Fruit fly (Drosophila melanogaster) Kc167 (cell line): ENCODE measurements around the gene HP1e.

Source experiments
- Myc ChIP-seq: fragments of >200 bp; optimal IDR thresholded peaks from 2 replicates; lab custom pipeline; 2017; ENCODE audit warnings: missing external identifiers
- Sin3A ChIP-seq: fragments of >200 bp; optimal IDR thresholded peaks from 2 replicates; lab custom pipeline; 2018; ENCODE audit warnings: missing external identifiers
- h ChIP-seq: fragments of >200 bp; optimal IDR thresholded peaks from 3 replicates; lab custom pipeline; 2018; ENCODE audit warnings: missing external identifiers
- insv ChIP-seq: fragments of >200 bp; optimal IDR thresholded peaks from 3 replicates; lab custom pipeline; 2018; ENCODE audit warnings: missing external identifiers
- psq ChIP-seq: fragments of >200 bp; optimal IDR thresholded peaks from 2 replicates; lab custom pipeline; 2017; ENCODE audit warnings: missing external identifiers
- ttk ChIP-seq: sonication (Bioruptor generic); optimal IDR thresholded peaks from 2 replicates; lab custom pipeline; 2017; ENCODE audit warnings: missing external identifiers

The HP1e gene

DNA sequence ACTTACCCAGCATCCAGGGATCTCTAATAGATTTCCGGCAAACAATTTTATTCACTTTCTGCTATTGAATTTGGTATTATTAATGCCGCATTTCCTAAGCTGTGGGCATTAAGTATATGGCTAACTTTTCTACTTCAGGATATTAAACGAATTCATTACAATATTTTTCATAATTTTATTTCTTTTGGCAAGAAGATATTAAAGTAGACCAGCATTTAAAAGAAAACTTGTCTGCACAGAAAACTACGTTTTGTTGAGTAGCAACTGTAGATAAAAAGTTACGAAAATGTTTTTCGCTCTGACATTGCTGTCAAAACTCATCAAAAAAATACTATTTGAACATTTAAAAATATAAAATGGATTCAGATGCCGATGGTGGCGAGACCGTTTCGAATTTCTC lies at the start of gene HP1e:
TSS of gene HP1e (plus strand) at position 301 of the 400 bp plus-strand sequence.
- no peak for TF ChIP-seq h (lab: Kevin White, UChicago)
- no peak for TF ChIP-seq insv (lab: Kevin White, UChicago)
- no peak for TF ChIP-seq ttk (lab: Kevin White, UChicago)
- TF ChIP-seq Sin3A, result no peak
- TF ChIP-seq psq (lab: Kevin White, UChicago), result no peak
- TF ChIP-seq Myc (lab: Kevin White, UChicago), result no peak

DNA sequence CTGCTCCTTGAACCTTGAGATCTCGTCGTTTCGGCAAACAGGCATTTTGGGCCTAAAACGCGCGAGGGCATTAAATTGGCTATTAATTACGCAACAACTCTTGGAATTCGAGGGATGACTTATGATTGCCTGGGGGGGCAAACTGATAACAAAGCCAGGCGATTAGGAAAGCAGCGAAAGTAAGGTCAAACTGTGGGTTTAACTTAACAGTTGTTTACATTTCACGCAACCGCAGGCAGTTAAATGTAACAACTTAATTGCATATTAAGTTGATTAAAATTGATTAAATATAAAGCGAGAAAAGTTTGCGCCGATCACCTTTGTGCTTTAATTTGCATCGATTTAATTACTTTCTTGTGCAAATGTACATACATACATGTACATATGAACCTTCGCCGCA lies 33.9 kb upstream of the HP1e start:
- no peak for TF ChIP-seq h (lab: Kevin White, UChicago)

DNA sequence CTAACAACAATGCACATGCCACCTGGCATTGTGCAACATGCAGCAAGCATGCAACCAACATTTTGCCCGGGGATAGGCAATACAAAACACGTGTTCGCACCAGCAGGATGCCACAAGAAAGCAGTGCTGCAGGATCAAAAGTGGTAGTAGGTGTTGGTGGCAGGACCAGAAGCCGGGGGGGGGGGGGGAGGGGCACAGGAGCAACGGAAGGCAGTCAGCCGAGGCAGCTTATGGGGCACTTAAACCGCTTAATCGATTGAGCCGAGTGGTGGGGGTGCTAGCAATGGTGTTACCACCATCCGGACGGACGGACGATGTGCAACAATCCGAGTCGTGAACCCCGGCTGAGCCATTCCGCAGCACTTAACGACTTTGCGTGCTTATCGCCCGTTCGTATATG lies 24.4 kb upstream of the HP1e start:
- TF ChIP-seq Myc (lab: Kevin White, UChicago) (no peak), insv (lab: Kevin White, UChicago) (no peak)

DNA sequence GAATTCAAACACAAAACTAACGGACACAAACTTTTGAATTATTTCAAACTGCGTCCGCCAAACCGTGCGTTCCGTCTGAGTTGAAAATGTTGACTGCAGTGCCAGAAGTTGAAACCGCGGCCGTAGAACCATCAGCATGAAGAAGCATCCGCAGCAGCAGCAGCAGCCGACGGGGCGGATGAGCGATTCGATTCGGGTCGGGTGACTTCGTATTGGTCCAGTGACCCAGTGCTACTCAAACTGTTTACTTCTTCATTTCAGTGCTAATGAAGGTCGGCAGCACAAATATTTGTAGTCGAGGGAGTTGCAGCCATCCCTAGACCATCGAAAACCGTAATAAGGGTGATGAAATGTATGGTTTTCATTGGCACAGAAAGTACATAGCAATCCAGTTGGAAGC lies 6.8 kb downstream of the HP1e start, which contains the start of gene CG8861:
TSS of gene CG8861 (minus strand) at position 101 of the 400 bp plus-strand sequence.
- no peak for TF ChIP-seq Sin3A
- no peak for TF ChIP-seq Myc (lab: Kevin White, UChicago)
- TF ChIP-seq h (lab: Kevin White, UChicago), result no peak
- no peak for TF ChIP-seq ttk (lab: Kevin White, UChicago)
- TF ChIP-seq psq (lab: Kevin White, UChicago), result no peak
- TF ChIP-seq insv (lab: Kevin White, UChicago), result no peak

DNA sequence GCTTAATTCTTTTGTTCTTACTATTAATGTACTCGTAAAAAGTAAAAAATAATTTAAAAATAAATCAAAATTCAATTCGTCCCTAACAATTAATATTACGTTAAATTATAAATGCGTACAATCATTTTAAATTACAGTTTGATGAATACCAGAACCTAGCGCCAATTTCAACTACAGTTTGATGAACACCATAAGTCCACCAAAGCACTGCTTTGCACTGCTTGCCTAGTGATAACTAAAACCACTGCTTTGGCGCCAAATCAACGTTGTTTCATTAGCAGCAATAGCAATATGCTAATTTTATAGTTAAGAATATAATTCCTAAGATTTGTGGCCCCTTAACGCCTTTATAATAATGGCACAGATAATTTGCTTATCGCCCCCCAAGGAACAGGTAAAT lies 7.2 kb downstream of the HP1e start:
- no peak for TF ChIP-seq Sin3A
- no peak for TF ChIP-seq insv (lab: Kevin White, UChicago)
- no peak for TF ChIP-seq psq (lab: Kevin White, UChicago)
- no peak for TF ChIP-seq Myc (lab: Kevin White, UChicago)
- TF ChIP-seq ttk (lab: Kevin White, UChicago), result no peak
- TF ChIP-seq h (lab: Kevin White, UChicago), result no peak

DNA sequence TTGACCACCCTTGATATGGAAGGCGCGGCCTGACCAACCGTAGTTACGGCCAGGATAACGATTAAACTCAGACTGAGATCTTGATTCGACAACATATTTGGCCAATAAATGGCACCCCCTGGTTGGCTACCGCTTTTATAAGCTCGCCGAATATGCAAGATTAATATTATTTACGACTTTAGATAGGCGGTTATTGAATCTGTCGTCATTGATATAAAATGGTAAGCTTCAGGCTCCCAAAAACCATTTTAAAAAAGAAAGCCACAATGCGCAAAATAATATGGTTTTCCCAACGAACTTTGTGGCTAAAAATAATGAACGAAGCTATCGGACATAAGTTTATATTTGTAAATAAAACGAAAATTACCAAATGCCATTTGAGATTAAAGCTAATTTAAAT lies 8.7 kb downstream of the HP1e start, which contains the start of gene CG12951:
TSS of gene CG12951 (minus strand) at position 101 of the 400 bp plus-strand sequence.
- TF ChIP-seq Myc (lab: Kevin White, UChicago) (no peak), h (lab: Kevin White, UChicago) (no peak), Sin3A (no peak), insv (lab: Kevin White, UChicago) (no peak), ttk (lab: Kevin White, UChicago) (no peak), psq (lab: Kevin White, UChicago) (no peak)

DNA sequence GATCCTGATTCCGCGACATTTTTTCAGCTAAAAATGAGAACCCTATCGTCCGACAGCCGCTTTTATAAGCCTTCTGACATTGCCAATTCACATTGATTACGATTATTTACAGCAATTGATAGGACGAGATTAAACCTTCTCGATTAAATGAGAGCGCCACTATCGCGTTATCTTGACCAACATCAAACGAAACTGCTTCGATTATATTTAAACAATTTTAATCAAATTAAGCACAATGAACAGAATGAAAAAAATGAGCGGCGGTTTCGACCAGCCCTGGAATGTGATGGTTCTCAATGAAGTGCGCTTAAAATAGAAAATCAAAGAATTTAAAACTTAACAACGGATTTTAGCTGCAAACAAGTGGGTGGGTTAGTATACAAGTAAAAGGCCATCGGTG lies 10.3 kb downstream of the HP1e start, which contains the start of gene CG16749:
TSS of gene CG16749 (minus strand) at position 25 of the 400 bp plus-strand sequence.
- TF ChIP-seq psq (lab: Kevin White, UChicago) (no peak), Sin3A (no peak), insv (lab: Kevin White, UChicago) (no peak), ttk (lab: Kevin White, UChicago) (no peak), h (lab: Kevin White, UChicago) (no peak), Myc (lab: Kevin White, UChicago) (no peak)

DNA sequence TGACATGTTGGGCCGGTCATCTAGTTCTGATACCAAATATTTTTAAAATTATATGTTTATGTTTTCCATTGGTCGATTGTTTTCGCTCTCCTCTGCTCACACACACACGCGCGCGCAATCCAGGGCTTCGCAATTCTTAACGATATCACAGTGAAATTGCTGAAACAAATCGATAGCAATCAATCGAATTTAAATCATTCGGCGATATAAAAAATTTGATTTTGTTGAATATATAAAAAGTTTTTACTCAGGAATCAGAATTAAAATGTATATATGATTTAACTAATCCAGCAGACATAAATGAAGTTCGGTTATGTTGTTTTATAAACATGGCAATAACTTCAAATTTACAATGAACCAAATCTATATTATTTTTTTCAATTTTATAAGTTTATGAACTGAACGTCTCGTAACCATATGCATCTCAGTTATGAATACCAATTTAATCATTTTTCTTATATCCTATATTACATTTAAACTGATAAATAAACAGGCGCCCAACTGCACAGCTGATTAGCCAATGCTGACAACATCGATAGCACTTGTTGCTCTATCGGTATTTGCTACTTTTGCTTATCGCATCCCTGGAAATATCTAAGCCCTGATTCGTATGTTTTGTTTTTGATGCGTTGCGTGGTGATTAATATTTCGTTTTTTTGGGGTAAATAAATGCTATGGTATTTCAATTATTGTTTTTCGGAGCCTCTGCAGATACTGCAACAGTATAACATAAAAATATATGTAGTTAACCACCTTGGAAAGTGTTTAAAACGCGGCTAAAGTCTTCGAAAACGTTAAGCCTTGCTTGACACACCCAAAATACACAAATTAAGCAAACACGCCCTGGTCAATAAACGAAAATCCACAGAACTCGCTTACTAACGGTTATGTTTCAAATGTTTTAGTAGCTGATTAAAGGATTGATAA lies 13.3 kb downstream of the HP1e start, which contains the start of the genes Aduk and pasi2:
TSS of gene Aduk (minus strand) at position 123 of the 927 bp plus-strand sequence.
TSS of gene pasi2 (plus strand) at position 579 of the 927 bp plus-strand sequence.
- TF ChIP-seq ttk (lab: Kevin White, UChicago) (no peak), Myc (lab: Kevin White, UChicago) (no peak), psq (lab: Kevin White, UChicago) (no peak), insv (lab: Kevin White, UChicago) (no peak), Sin3A (no peak), h (lab: Kevin White, UChicago) (no peak)

DNA sequence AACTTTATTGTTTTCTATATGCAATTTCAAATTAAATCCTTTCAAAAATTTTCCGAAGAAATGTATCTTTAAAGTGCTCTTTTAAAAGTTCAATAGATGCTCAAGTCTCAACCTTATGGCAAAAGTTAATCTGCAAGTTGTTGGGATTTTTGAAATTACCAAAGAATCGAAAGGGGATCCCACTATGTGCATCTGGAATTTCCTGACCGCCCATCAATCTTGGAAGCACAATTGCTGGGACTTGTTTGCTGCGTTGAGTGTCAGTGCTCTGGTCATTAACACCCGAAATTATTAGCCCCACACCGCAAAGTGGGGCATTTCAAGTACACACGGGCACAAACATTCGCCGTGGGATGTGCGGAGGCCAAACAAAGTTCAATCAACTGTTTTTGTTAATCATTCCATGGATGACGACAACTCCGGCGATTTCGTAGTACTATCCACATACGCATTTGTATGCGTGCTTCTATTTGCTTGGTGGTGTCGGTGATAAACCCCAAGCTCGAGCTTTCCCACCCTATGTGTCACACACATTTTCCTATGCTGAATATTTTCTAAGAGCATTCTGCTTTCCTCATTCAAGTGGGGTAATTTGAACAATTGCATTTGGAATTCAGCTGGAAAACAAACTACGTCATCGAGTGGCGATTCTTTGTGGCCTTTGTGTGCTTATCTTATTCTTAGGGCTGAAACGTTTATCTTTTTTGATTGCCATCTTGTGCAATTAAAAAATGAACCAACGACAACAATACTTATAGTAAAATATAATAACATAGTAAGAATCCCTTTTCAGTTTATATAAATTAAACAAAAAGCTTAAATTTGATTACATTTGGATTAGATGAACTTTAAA lies 16.1 kb downstream of the HP1e start:
- no peak for TF ChIP-seq psq (lab: Kevin White, UChicago)
- no peak for TF ChIP-seq ttk (lab: Kevin White, UChicago)
- no peak for TF ChIP-seq h (lab: Kevin White, UChicago)
- TF ChIP-seq Myc (lab: Kevin White, UChicago), result no peak
- no peak for TF ChIP-seq Sin3A
- no peak for TF ChIP-seq insv (lab: Kevin White, UChicago)

DNA sequence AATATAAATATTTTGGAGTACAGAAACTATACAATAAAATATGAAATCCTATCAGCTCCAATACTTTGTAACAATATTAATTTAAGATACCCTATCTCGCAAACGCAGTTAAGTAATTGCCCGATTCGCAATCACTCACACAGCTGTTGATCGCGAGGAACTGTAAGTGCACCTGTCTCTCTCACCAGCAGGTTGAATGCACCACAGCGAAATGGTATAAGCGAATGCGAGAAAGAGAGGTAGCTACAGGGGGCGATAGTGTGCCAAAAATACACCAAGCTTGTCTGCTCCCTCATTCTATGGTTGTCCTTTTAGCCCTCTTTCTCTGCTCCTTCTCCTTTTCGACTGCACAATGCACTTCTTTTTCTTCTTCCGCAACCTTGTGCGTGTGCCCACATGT lies 17.2 kb downstream of the HP1e start:
- TF ChIP-seq insv (lab: Kevin White, UChicago), result no peak
- no peak for TF ChIP-seq psq (lab: Kevin White, UChicago)
- no peak for TF ChIP-seq Myc (lab: Kevin White, UChicago)
- TF ChIP-seq h (lab: Kevin White, UChicago), result no peak
- TF ChIP-seq ttk (lab: Kevin White, UChicago), result no peak
- no peak for TF ChIP-seq Sin3A
